Fruit fly (Drosophila melanogaster) whole organism, prepupa: Measurements from ENCODE around the gene Or85a.

Experiments
- Blimp-1 ChIP-seq: fragments of 200-800 bp; sonication (Bioruptor generic); optimal IDR thresholded peaks from 3 replicates; lab custom pipeline; 2017; ENCODE audit warnings: missing biosample characterization, missing genetic modification characterization, mild to moderate bottlenecking, moderate library complexity, missing genetic modification reagents
- CG15336 ChIP-seq: fragments of 200-800 bp; sonication (Bioruptor generic); IDR thresholded peaks from 2 replicates; pipeline ENCODE4 v1.3.6; 2022; ENCODE audit warnings: missing biosample characterization, missing genetic modification characterization
- CG3919 ChIP-seq: fragments of 200-800 bp; sonication (Bioruptor generic); optimal IDR thresholded peaks from 3 replicates; lab custom pipeline; 2016; ENCODE audit warnings: missing biosample characterization, missing genetic modification characterization
- CG4318 ChIP-seq: fragments of 200-800 bp; sonication (Bioruptor generic); optimal IDR thresholded peaks from 3 replicates; lab custom pipeline; 2017; ENCODE audit warnings: missing biosample characterization, mild to moderate bottlenecking, missing genetic modification characterization
- CG8119 ChIP-seq: fragments of 200-800 bp; sonication (Bioruptor generic); IDR thresholded peaks from 3 replicates; pipeline ENCODE4 v1.3.6; 2022; ENCODE audit warnings: missing biosample characterization, missing genetic modification characterization
- CG9139 ChIP-seq: fragments of 200-800 bp; sonication (Bioruptor generic); optimal IDR thresholded peaks from 3 replicates; lab custom pipeline; 2017; ENCODE audit warnings: missing biosample characterization, mild to moderate bottlenecking, missing genetic modification characterization
- Gug ChIP-seq: fragments of 200-800 bp; sonication (Bioruptor generic); IDR thresholded peaks from 2 replicates; pipeline ENCODE4 v1.3.6; 2022; ENCODE audit warnings: missing biosample characterization, missing genetic modification characterization
- Sox14 ChIP-seq: fragments of 200-800 bp; sonication (Bioruptor generic); optimal IDR thresholded peaks from 3 replicates; lab custom pipeline; 2016; ENCODE audit warnings: missing biosample characterization, missing genetic modification characterization
- cyc ChIP-seq: fragments of 200-800 bp; sonication (Bioruptor generic); optimal IDR thresholded peaks from 3 replicates; lab custom pipeline; 2016; ENCODE audit warnings: missing biosample characterization, missing genetic modification characterization
- net ChIP-seq: fragments of 200-800 bp; sonication (Bioruptor generic); optimal IDR thresholded peaks from 3 replicates; lab custom pipeline; 2016; ENCODE audit warnings: missing biosample characterization, missing genetic modification characterization
- topi ChIP-seq: fragments of 200-800 bp; sonication (Bioruptor generic); optimal IDR thresholded peaks from 3 replicates; lab custom pipeline; 2016; ENCODE audit warnings: missing biosample characterization, missing genetic modification characterization
- vri ChIP-seq: fragments of 200-800 bp; sonication (Bioruptor generic); optimal IDR thresholded peaks from 3 replicates; lab custom pipeline; 2016; ENCODE audit warnings: missing biosample characterization, mild to moderate bottlenecking, missing genetic modification characterization

- no peak for TF ChIP-seq Sox14 (GFP tag; lab: Kevin White, UChicago)
- TF ChIP-seq CG15336 (GFP tag; lab: Robert Waterston, UW), result no peak
- no peak for TF ChIP-seq CG9139 (GFP tag; lab: Kevin White, UChicago)
- TF ChIP-seq cyc (GFP tag; lab: Kevin White, UChicago), result no peak
- no peak for TF ChIP-seq vri (GFP tag; lab: Kevin White, UChicago)
- TF ChIP-seq CG8119 (GFP tag; lab: Robert Waterston, UW), result no peak
- no peak for TF ChIP-seq topi
- no peak for TF ChIP-seq Gug
- TF ChIP-seq CG4318 (GFP tag; lab: Kevin White, UChicago), result no peak
- no peak for TF ChIP-seq net (GFP tag; lab: Kevin White, UChicago)
- peak; percentile 82 for TF ChIP-seq Blimp-1 (GFP tag; lab: Kevin White, UChicago)
- TF ChIP-seq CG3919 (GFP tag; lab: Kevin White, UChicago), result no peak
These were observed 22.6 kb downstream of the Or85a start, which contains the start of gene DppIII for dm6 chr3R:8344174-8344573.
